Fruit fly (Drosophila melanogaster): ENCODE data around the gene CG10948.

DNA sequence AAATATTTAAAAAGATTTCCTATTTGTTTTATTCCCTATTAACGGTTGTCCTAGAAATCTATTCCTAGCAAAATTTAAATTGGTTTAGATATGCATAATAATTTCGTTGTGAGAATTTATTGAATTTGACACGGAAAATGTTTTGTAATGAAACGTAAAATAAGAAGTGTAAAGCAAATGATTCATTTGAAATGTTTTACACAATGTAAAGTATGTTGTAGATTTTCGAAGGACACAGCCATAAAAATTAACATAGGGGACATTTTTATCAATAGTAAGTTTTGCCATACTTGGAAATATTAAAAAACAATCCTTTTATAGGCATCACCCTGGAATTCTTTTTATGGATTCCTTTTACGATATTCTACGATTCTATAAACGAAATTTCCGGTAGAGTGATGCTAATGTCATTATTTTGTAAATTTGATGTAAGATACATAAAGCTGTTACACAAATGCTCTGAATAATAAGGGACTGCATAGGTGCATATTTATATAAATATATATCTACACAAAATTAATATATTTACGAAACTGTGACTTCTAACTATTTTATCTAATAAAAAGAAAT, 7.7 kb upstream of the CG10948 start:
- TF ChIP-seq Sox15 (GFP tag; optimal IDR thresholded peaks at IDR 0.05) (no peak), dac (GFP tag; optimal IDR thresholded peaks at IDR 0.05) (no peak), dsx (GFP tag; optimal IDR thresholded peaks at IDR 0.05; ENCODE audit: poor library complexity, severe bottlenecking) (no peak), CG9139 (GFP tag; optimal IDR thresholded peaks at IDR 0.05) (no peak), Ets96B (tag; optimal IDR thresholded peaks at IDR 0.05) (no peak), CG3919 (GFP tag; optimal IDR thresholded peaks at IDR 0.05) (no peak), CG16779 (tag; optimal IDR thresholded peaks at IDR 0.05) (no peak), pdm3 (GFP tag; optimal IDR thresholded peaks at IDR 0.05) (no peak)
